Fruit fly (Drosophila melanogaster): ENCODE data around the gene tld.

tld gene

DNA sequence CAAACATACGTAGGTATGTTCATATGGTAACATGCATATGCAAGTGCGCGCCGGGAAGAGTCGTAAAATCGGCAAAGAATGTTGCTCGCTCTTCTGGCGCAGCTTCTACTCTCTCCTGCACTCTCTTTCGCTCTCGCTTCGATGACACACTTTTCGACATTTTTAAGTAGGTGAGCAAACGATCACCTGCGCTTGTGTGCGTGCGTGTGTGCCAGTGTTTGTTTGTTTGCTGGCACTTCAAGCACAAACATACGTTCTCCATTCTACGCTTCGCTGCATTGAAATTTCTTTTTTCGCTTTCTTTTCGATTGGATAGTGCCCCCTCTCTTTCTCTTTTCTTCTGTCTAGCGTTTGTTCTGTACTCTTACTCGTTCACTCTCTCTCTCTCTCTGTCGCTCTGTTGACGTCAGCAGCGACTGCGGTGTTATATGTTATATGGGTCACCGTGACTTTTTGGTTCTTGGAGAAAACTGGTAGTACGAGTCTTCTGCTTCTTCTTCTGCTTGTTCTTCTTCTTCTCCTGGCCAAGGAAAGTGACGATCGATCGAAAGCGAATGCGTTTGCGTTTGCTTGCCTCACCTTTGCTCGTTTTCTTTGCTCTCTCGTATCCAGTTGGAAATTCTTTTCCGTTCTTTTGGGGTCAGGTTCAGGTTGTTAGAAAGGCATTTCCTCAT, 18.3 kb downstream of the tld start:
- no peak for TF ChIP-seq pan (optimal IDR thresholded peaks at IDR 0.05)
- no peak for TF ChIP-seq EcR (GFP tag; optimal IDR thresholded peaks at IDR 0.05)
- TF ChIP-seq CG8478 (optimal IDR thresholded peaks at IDR 0.05): no peak
- no peak for TF ChIP-seq usp (GFP tag; optimal IDR thresholded peaks at IDR 0.05)
- no peak for TF ChIP-seq psq (optimal IDR thresholded peaks at IDR 0.05)
- TF ChIP-seq Dll (optimal IDR thresholded peaks at IDR 0.05): peak; percentile 76

- TF ChIP-seq CG8478 (optimal IDR thresholded peaks at IDR 0.05): no peak
- TF ChIP-seq Dll (optimal IDR thresholded peaks at IDR 0.05): peak; percentile 35
- no peak for TF ChIP-seq EcR (GFP tag; optimal IDR thresholded peaks at IDR 0.05)
Observed at dm6 chr3R:24768538-24769401, 19.2 kb downstream of the tld start, which contains the start of gene CG13631. Gene CG13631, plus strand, starts transcription at chr3R:24769351.

dm6 chr3R:24769601-24770000, 20.1 kb downstream of the tld start:
- TF ChIP-seq CG8478 (optimal IDR thresholded peaks at IDR 0.05): no peak
- TF ChIP-seq psq (optimal IDR thresholded peaks at IDR 0.05): no peak
- TF ChIP-seq EcR (GFP tag; optimal IDR thresholded peaks at IDR 0.05): no peak
- no peak for TF ChIP-seq Dll (optimal IDR thresholded peaks at IDR 0.05)
- TF ChIP-seq pan (optimal IDR thresholded peaks at IDR 0.05): no peak
- TF ChIP-seq usp (GFP tag; optimal IDR thresholded peaks at IDR 0.05): no peak

- TF ChIP-seq psq (optimal IDR thresholded peaks at IDR 0.05) (no peak), Dll (optimal IDR thresholded peaks at IDR 0.05) (no peak), CG8478 (optimal IDR thresholded peaks at IDR 0.05) (no peak), usp (GFP tag; optimal IDR thresholded peaks at IDR 0.05) (no peak), pan (optimal IDR thresholded peaks at IDR 0.05) (no peak), EcR (GFP tag; optimal IDR thresholded peaks at IDR 0.05) (no peak)
Observed at dm6 chr3R:24771273-24772231, 22.0 kb downstream of the tld start, which contains the start of gene CG42331. Gene CG42331, plus strand, starts transcription at chr3R:24772181.

DNA sequence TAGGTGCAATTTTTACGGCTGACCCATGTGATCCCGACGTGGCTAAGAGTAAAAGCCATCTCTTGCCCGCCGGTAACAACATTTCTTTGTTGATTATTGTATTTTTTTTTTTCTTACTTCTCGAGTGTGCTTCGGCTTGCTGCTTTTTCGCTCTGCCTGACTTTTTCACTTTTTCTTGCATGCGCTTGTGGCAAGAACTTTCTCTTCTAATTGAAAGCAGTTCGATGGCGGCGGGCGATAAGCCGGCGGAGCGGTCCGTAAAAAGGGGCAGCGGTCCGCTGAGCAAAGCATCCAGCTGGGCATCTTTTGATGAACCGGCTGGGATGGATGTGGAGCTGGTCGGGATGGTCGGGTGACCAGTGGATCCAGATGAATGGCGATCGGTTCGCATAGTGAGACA, 23.5 kb downstream of the tld start:
- TF ChIP-seq EcR (GFP tag; optimal IDR thresholded peaks at IDR 0.05) (no peak), Dll (optimal IDR thresholded peaks at IDR 0.05) (no peak), psq (optimal IDR thresholded peaks at IDR 0.05) (no peak), pan (optimal IDR thresholded peaks at IDR 0.05) (no peak), CG8478 (optimal IDR thresholded peaks at IDR 0.05) (no peak), usp (GFP tag; optimal IDR thresholded peaks at IDR 0.05) (no peak)

- TF ChIP-seq usp (GFP tag; optimal IDR thresholded peaks at IDR 0.05): no peak
- no peak for TF ChIP-seq pan (optimal IDR thresholded peaks at IDR 0.05)
- TF ChIP-seq EcR (GFP tag; optimal IDR thresholded peaks at IDR 0.05): no peak
- no peak for TF ChIP-seq CG8478 (optimal IDR thresholded peaks at IDR 0.05)
- no peak for TF ChIP-seq psq (optimal IDR thresholded peaks at IDR 0.05)
- TF ChIP-seq Dll (optimal IDR thresholded peaks at IDR 0.05): no peak
Observed at dm6 chr3R:24773422-24773821, 23.9 kb downstream of the tld start.

dm6 chr3R:24777101-24777500, 27.6 kb downstream of the tld start:
- TF ChIP-seq usp (GFP tag; optimal IDR thresholded peaks at IDR 0.05) (no peak), Dll (optimal IDR thresholded peaks at IDR 0.05) (no peak), CG8478 (optimal IDR thresholded peaks at IDR 0.05) (no peak), psq (optimal IDR thresholded peaks at IDR 0.05) (no peak), pan (optimal IDR thresholded peaks at IDR 0.05) (no peak), EcR (GFP tag; optimal IDR thresholded peaks at IDR 0.05) (no peak)

DNA sequence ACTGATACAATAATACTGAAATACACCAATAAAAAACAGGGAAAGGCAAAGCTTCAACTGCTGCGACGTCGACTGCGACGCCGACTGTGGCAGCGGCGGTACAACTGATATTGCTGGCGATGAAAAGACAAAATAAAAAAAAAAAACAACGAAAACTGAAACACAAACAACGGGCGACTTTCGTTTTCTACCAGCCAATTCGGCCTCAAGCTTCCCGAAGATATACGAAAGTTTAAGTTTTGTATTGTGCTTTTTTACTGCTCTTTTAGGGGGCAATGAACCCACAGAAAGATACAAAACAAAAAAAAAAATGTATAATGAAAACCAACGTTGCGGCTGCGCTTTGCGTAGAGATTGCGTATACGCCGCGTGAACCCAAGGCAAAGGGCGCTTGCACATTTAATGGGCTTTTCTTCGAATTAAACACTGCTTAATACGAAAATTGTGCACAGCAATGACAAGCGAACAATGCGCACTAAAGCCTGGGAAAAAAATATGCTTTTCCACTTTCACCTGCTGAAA, 28.7 kb downstream of the tld start:
- TF ChIP-seq pan (optimal IDR thresholded peaks at IDR 0.05) (no peak), usp (GFP tag; optimal IDR thresholded peaks at IDR 0.05) (no peak), CG8478 (optimal IDR thresholded peaks at IDR 0.05) (no peak), EcR (GFP tag; optimal IDR thresholded peaks at IDR 0.05) (no peak), Dll (optimal IDR thresholded peaks at IDR 0.05) (no peak)

dm6 chr3R:24787042-24787565, 37.6 kb downstream of the tld start, which contains the start of gene CG5805:
Gene CG5805, minus strand, starts transcription at chr3R:24787421.
- TF ChIP-seq CG8478 (optimal IDR thresholded peaks at IDR 0.05): no peak
- no peak for TF ChIP-seq Dll (optimal IDR thresholded peaks at IDR 0.05)
- TF ChIP-seq EcR (GFP tag; optimal IDR thresholded peaks at IDR 0.05): no peak
- no peak for TF ChIP-seq usp (GFP tag; optimal IDR thresholded peaks at IDR 0.05)
- TF ChIP-seq pan (optimal IDR thresholded peaks at IDR 0.05): no peak

DNA sequence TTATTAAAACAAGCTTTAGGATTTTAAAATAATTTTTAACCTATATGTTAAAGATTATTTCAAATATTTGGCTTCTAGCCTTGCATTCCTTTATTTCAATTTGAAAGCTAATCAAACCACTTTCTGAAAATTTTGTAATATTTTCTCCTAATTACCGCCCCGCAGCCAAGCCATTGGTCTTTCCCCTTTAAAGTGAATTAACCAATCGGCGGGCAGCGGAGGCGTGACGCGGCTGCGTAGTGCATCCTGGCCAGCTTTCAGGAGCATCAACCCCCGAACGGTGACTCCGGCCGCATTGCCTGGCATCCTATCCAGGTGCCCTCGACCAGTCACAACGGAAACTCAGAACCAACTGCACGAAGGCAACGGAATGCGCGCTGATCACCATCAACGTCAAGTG, 38.2 kb downstream of the tld start, which contains the start of gene Ets96B:
Gene Ets96B, plus strand, starts transcription at position 321 of the 400 bp plus-strand sequence.
- no peak for TF ChIP-seq CG8478 (optimal IDR thresholded peaks at IDR 0.05)
- no peak for TF ChIP-seq psq (optimal IDR thresholded peaks at IDR 0.05)
- no peak for TF ChIP-seq Dll (optimal IDR thresholded peaks at IDR 0.05)
- no peak for TF ChIP-seq EcR (GFP tag; optimal IDR thresholded peaks at IDR 0.05)
- TF ChIP-seq usp (GFP tag; optimal IDR thresholded peaks at IDR 0.05): no peak
- TF ChIP-seq pan (optimal IDR thresholded peaks at IDR 0.05): no peak

dm6 chr3R:24790036-24790435, 40.5 kb downstream of the tld start, which contains the start of gene CG13634:
Gene CG13634, minus strand, starts transcription at chr3R:24790136.
- TF ChIP-seq CG8478 (optimal IDR thresholded peaks at IDR 0.05): no peak

All from whole organism.